Worm (Caenorhabditis elegans): ENCODE results near the gene T19C4.24.
A peak's percentile ranks its signal among the peaks of the same experiment; 100 is the strongest.

Gene T19C4.24

ce11 chrV:11122466-11122865, 24.3 kb downstream of the T19C4.24 start, which contains the start of gene mboa-2 (continued):
- TF ChIP-seq ceh-88 (GFP tag; IDR thresholded peaks at IDR 0.05) (peak; percentile 21; the same call in 1 of the 2 replicates), unc-30 (tag; optimal IDR thresholded peaks at IDR 0.05) (no peak), F16B12.6 (tag; optimal IDR thresholded peaks at IDR 0.05) (no peak), unc-130 (tag; optimal IDR thresholded peaks at IDR 0.05) (no peak), lin-14 (GFP tag; optimal IDR thresholded peaks at IDR 0.05) (peak; percentile 21), ceh-8 (GFP tag; optimal IDR thresholded peaks at IDR 0.05) (no peak), nhr-19 (GFP tag; conservative IDR thresholded peaks at IDR 0.05) (peak; percentile 30), blmp-1 (tag; optimal IDR thresholded peaks at IDR 0.05) (no peak), elt-2 (tag; optimal IDR thresholded peaks at IDR 0.05) (peak; percentile 31), ztf-4 (tag; optimal IDR thresholded peaks at IDR 0.05) (peak; percentile 2), unc-98 (GFP tag; IDR thresholded peaks at IDR 0.05) (no peak), ceh-82 (tag; optimal IDR thresholded peaks at IDR 0.05) (no peak), egl-27 (tag; optimal IDR thresholded peaks at IDR 0.05) (no peak), fkh-10 (GFP tag; optimal IDR thresholded peaks at IDR 0.05) (no peak), tbx-2 (tag; optimal IDR thresholded peaks at IDR 0.05) (no peak), zag-1 (tag; optimal IDR thresholded peaks at IDR 0.05) (no peak), pag-3 (tag; optimal IDR thresholded peaks at IDR 0.05; ENCODE audit: borderline replicate concordance, insufficient read depth) (no peak), sptf-1 (tag; optimal IDR thresholded peaks at IDR 0.05) (no peak), skn-1 (tag; optimal IDR thresholded peaks at IDR 0.05) (no peak), ceh-90 (tag; optimal IDR thresholded peaks at IDR 0.05) (no peak), pqm-1 (tag; optimal IDR thresholded peaks at IDR 0.05) (no peak), aha-1 (tag; optimal IDR thresholded peaks at IDR 0.05) (no peak)

DNA sequence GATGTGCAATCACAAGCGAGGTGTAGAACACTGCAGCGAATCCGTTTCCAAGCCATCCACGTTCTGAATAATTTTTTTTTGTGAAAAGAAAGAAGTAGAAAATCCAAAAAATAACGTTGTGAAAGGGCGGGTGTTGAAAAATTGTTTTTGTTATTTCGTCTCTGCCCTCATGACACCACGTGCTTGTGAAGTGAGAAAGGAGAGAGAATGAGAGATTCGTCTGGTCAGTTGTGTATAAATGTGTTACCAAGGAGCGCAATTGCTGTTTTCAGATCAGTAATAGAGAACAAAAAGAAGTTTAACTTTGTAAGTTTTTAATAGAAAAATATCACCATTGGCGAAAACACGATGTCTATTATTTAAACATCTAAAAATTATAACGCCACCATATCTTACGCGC, 25.6 kb downstream of the T19C4.24 start:
- TF ChIP-seq unc-62 (GFP tag; optimal IDR thresholded peaks at IDR 0.05) (no peak), blmp-1 (tag; optimal IDR thresholded peaks at IDR 0.05) (peak; percentile 56), nhr-76 (tag; optimal IDR thresholded peaks at IDR 0.05) (no peak), hlh-4 (tag; optimal IDR thresholded peaks at IDR 0.05) (no peak), mdl-1 (tag; optimal IDR thresholded peaks at IDR 0.05) (peak in 1 of 2 experiments; percentile 84), ztf-11 (tag; optimal IDR thresholded peaks at IDR 0.05) (no peak), egl-27 (tag; optimal IDR thresholded peaks at IDR 0.05) (no peak), ama-1 (optimal IDR thresholded peaks at IDR 0.05) (no peak), lir-3 (tag; optimal IDR thresholded peaks at IDR 0.05; ENCODE audit: poor library complexity) (peak; percentile 38), C16A3.4 (tag; optimal IDR thresholded peaks at IDR 0.05) (peak; percentile 58), nhr-71 (tag; optimal IDR thresholded peaks at IDR 0.05) (peak; percentile 67), ceh-82 (tag; optimal IDR thresholded peaks at IDR 0.05) (peak in 1 of 3 experiments; percentile 24), nhr-77 (tag; optimal IDR thresholded peaks at IDR 0.05) (no peak), fos-1 (tag; optimal IDR thresholded peaks at IDR 0.05) (no peak), lin-14 (GFP tag; optimal IDR thresholded peaks at IDR 0.05) (peak; percentile 83), snu-23 (GFP tag; optimal IDR thresholded peaks at IDR 0.05) (peak; percentile 74), lin-15B (tag; optimal IDR thresholded peaks at IDR 0.05) (peak; percentile 4), zip-4 (GFP tag; optimal IDR thresholded peaks at IDR 0.05) (no peak), lin-35 (GFP tag; optimal IDR thresholded peaks at IDR 0.05) (peak; percentile 32 to 66), swsn-7 (tag; optimal IDR thresholded peaks at IDR 0.05) (peak; percentile 24), nhr-20 (tag; optimal IDR thresholded peaks at IDR 0.05) (peak; percentile 49), fkh-8 (tag; optimal IDR thresholded peaks at IDR 0.05) (peak; percentile 31), rnt-1 (tag; optimal IDR thresholded peaks at IDR 0.05) (peak; percentile 25), skn-1 (tag; optimal IDR thresholded peaks at IDR 0.05) (peak; percentile 57), ceh-88 (GFP tag; IDR thresholded peaks at IDR 0.05) (no peak), sptf-1 (tag; optimal IDR thresholded peaks at IDR 0.05) (no peak), ceh-90 (tag; optimal IDR thresholded peaks at IDR 0.05) (no peak), dsc-1 (tag; optimal IDR thresholded peaks at IDR 0.05) (no peak), mep-1 (tag; optimal IDR thresholded peaks at IDR 0.05) (peak; percentile 56), nhr-19 (GFP tag; conservative IDR thresholded peaks at IDR 0.05) (peak; percentile 23; the same call in 1 of the 2 replicates), efl-1 (optimal IDR thresholded peaks at IDR 0.05) (peak; percentile 41 to 43), efl-1 (GFP tag; optimal IDR thresholded peaks at IDR 0.05 in 1 of 2) (peak in 1 of 2 experiments; percentile 36), sox-4 (tag; optimal IDR thresholded peaks at IDR 0.05) (no peak), isw-1 (GFP tag; IDR thresholded peaks at IDR 0.05) (no peak), aha-1 (tag; optimal IDR thresholded peaks at IDR 0.05) (no peak), lsy-2 (tag; optimal IDR thresholded peaks at IDR 0.05) (peak; percentile 44 to 65), dpl-1 (GFP tag; optimal IDR thresholded peaks at IDR 0.05) (peak in 2 of 3 experiments; percentile 30 to 63), unc-130 (tag; optimal IDR thresholded peaks at IDR 0.05) (peak; percentile 48)

Data from whole organism, L1 larva.